Fruit fly (Drosophila melanogaster): Measurements from ENCODE around the gene MCU.

DNA sequence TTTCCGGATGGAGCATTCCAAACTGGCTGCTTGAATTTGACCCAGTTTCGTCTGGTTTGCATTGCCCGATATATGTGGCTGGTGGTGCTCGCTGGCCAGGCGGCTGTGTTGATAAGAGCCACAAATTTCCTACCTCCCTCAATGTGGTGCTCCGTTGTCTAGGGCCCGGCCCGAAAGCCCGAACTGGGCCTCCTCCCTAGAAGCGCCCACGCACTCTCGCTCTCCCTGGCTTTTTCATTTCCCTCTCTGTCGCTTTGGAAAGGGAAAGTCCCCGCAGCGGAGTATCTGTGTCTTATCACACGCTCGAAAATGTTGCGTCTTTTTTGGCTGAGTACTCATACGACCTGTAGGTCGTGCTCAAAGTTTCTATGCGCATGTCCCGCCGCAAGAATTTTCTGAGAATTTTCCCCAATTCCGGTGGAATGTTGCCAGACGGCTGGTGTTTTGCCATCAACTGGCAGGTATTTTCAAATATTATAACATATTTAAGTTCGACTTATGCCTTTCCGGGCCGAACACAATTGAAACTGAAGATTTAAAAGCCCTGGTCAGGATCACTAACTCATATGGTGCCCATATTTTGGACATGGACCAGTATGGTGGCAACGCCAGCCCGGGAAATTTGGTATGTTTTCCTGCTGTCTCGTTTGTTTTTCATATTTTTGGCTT lies 58.5 kb downstream of the MCU start, which contains the start of gene axed:
- no peak for TF ChIP-seq psq (optimal IDR thresholded peaks at IDR 0.05)
- TF ChIP-seq pan (optimal IDR thresholded peaks at IDR 0.05), result no peak
- no peak for TF ChIP-seq EcR (GFP tag; optimal IDR thresholded peaks at IDR 0.05)
- TF ChIP-seq CG8478 (optimal IDR thresholded peaks at IDR 0.05), result no peak
